Fruit fly (Drosophila melanogaster) whole organism, pupa: ENCODE results near the gene Mkp3.

Experiments used
- D1 ChIP-seq: fragments of 200-800 bp; sonication (Bioruptor generic); optimal IDR thresholded peaks from 2 replicates; lab custom pipeline; 2018; ENCODE audit warnings: missing biosample characterization, mild to moderate bottlenecking, missing genetic modification characterization, moderate library complexity
- Snoo ChIP-seq: fragments of 200-800 bp; sonication (Bioruptor generic); optimal IDR thresholded peaks from 3 replicates; lab custom pipeline; 2017; ENCODE audit warnings: missing biosample characterization, mild to moderate bottlenecking, missing genetic modification characterization, inconsistent platforms

DNA sequence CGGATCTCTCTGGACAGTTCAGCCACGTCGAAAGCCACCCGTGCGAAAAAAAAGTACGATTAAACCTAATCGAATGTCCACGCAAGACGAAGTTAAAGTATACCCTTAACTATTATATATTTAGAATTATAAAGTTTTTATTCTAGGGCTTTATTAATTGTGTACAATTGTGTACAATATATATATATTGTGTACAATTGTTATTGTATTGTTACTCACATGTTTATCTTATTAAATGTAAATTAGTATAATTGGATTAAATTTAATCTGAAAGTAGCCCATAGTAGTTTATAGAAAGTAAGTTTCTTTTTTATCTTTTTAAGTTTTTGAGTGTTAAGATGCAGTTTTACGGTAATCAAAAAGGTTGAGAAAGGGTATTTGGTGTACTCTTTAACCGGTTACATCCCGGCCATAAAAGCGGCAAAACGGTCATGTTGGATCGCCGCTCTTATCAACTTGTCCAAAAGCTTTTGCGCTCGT, 32.8 kb downstream of the Mkp3 start, which contains the start of gene CG43407:
- no peak for TF ChIP-seq Snoo
- no peak for TF ChIP-seq D1 (tag; lab: Kevin White, UChicago)
